Worm (Caenorhabditis elegans) whole organism, L4 larva: Measurements from ENCODE around the gene Y116F11B.6.

Experiments
- F26F4.8 ChIP-seq: fragments of 200-800 bp; sonication (Bioruptor generic); conservative IDR thresholded peaks from 2 replicates; pipeline ENCODE4 v1.3.6; 2022; ENCODE audit warnings: missing genetic modification characterization, missing compliant biosample characterization
- ces-1 ChIP-seq: fragments of 150-350 bp; sonication (generic microtip); optimal IDR thresholded peaks from 4 replicates; lab custom pipeline; 2014; ENCODE audit warnings: missing biosample characterization, missing genetic modification reagents, missing genetic modification characterization
- fkh-10 ChIP-seq: fragments of 150-350 bp; optimal IDR thresholded peaks from 2 replicates; lab custom pipeline; 2014; ENCODE audit warnings: missing biosample characterization, missing genetic modification reagents, missing genetic modification characterization
- jun-1 ChIP-seq: fragments of 150-350 bp; optimal IDR thresholded peaks from 2 replicates; lab custom pipeline; 2014; ENCODE audit warnings: missing biosample characterization, missing genetic modification reagents, missing genetic modification characterization
- lin-13 ChIP-seq: fragments of 150-350 bp; optimal IDR thresholded peaks from 2 replicates; lab custom pipeline; 2014; ENCODE audit warnings: missing biosample characterization, missing genetic modification reagents, missing genetic modification characterization
- lir-3 ChIP-seq: sonication (generic microtip); optimal IDR thresholded peaks from 2 replicates; lab custom pipeline; 2016; ENCODE audit warnings: mild to moderate bottlenecking, missing genetic modification characterization, missing compliant biosample characterization
- skn-1 ChIP-seq: fragments of 150-350 bp; optimal IDR thresholded peaks from 2 replicates; lab custom pipeline; 2014; ENCODE audit warnings: missing biosample characterization, missing genetic modification characterization
- unc-130 ChIP-seq: sonication (generic microtip); optimal IDR thresholded peaks from 2 replicates; lab custom pipeline; 2016; ENCODE audit warnings: missing genetic modification reagents, missing genetic modification characterization, missing compliant biosample characterization
- unc-62 ChIP-seq, 3 experiments: fragments of 150-350 bp in 1 of 3; sonication (generic microtip); optimal IDR thresholded peaks in 2 of 3; peaks in 1 of 3; 1 replicate in 1 of 3; 2 replicates in 2 of 3; lab custom pipeline; 2014 to 2017; ENCODE audit warnings: missing biosample characterization in 3 of 3, missing genetic modification characterization in 3 of 3, missing genetic modification reagents in 3 of 3, missing genotype in 1 of 3
- ztf-11 ChIP-seq: fragments of 150-350 bp; optimal IDR thresholded peaks from 2 replicates; lab custom pipeline; 2014; ENCODE audit warnings: missing biosample characterization, missing genetic modification characterization

DNA sequence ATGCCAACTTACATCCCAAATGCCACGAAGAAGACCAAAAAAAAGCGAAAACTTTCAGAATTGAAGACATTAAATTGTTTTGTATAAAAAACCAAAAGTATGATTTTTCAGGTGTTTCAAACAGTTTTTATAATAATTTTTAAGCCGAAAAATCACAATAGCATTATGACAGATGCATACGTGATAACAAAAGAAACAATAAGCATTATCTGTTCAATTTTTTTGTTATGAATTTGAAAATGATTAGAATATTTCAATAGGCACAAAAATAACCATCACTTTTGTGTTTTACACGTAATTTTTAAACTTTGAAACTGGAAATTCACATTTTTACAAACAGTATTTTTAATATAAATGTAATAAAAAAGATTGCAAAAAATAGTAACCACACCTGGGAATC lies 23.7 kb downstream of the Y116F11B.6 start, which contains the start of gene Y116F11B.17:
- TF ChIP-seq jun-1: no peak
- no peak for TF ChIP-seq unc-130
- TF ChIP-seq unc-62 (GFP tag; optimal IDR thresholded peaks at IDR 0.05 in 1 of 2; lab: Kevin White, UChicago): no peak
- TF ChIP-seq unc-62 (tag; optimal IDR thresholded peaks at IDR 0.05; lab: Kevin White, UChicago): no peak
- TF ChIP-seq lir-3 (tag; lab: Kevin White, UChicago): no peak
- TF ChIP-seq ztf-11 (tag; lab: Kevin White, UChicago): no peak
- TF ChIP-seq lin-13 (GFP tag; lab: Kevin White, UChicago): no peak
- no peak for TF ChIP-seq F26F4.8 (GFP tag; lab: Robert Waterston, UW)
- no peak for TF ChIP-seq fkh-10 (GFP tag; lab: Kevin White, UChicago)
- TF ChIP-seq ces-1 (GFP tag; lab: Kevin White, UChicago): no peak
- no peak for TF ChIP-seq skn-1 (tag; lab: Kevin White, UChicago)
